Worm (Caenorhabditis elegans) whole organism, dauer: Measurements from ENCODE around the gene unc-45.

Source experiments
- unc-62 ChIP-seq: sonication (generic microtip); optimal IDR thresholded peaks from 2 replicates; lab custom pipeline; 2017; ENCODE audit warnings: missing biosample characterization, missing genetic modification reagents, missing genetic modification characterization

unc-45 gene

DNA sequence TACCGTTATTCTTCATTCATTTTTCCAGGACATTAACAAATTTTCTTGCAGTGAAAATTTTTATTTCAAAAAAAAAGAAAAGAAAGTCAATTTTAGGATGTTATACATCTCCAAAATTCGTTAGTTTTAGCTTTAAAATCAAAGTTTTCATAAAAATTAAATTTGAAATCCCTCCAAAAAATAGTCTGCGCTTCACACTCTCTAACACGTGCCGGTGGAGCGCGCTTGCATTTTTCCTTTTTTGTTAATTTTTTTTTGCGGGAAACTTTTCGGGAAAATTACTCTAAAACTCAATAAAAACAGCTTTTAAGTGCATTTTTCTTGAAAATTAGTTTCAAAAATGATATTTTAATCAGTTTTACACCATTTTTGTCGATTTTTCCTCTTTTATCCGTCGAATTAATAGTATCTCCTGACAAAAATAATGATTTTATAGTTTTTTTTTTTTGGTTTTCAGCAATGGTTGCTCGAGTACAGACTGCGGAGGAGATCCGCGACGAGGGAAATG lies at the start of gene unc-45:
TSS of gene unc-45 (plus strand) at position 458 of the 508 bp plus-strand sequence.
- TF ChIP-seq unc-62 (GFP tag; lab: Kevin White, UChicago), result no peak

- TF ChIP-seq unc-62 (GFP tag; lab: Kevin White, UChicago), result no peak
These were observed 47.2 kb upstream of the unc-45 start, which contains the start of gene Y55B1BR.8 for ce11 chrIII:444101-444500. Gene Y55B1BR.8 (plus strand): TSS chrIII:444401.

ce11 chrIII:446860-447259 lies 44.5 kb upstream of the unc-45 start:
- no peak for TF ChIP-seq unc-62 (GFP tag; lab: Kevin White, UChicago)

DNA sequence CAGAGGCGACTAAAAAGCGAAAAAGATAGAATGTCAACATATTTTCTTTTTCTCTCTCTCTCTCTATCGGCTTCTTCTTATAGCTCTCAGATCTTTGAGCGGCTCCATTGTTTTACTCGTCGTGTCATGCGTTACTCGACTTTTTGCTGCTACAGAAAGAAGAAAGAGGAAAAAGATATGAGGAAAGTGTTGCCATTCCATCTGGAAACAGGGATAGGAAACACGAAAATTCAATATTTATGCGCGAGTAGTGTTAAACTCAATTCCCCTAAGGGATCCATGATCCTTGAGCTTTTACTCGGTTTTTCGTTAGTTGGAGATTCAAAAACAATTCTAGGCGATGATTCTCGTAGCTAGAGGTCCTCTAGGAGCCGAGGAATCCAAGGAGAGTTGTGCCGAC lies 35.6 kb upstream of the unc-45 start:
- no peak for TF ChIP-seq unc-62 (GFP tag; lab: Kevin White, UChicago)

ce11 chrIII:463711-464110 lies 27.6 kb upstream of the unc-45 start, which contains the start of gene Y55B1BR.6:
Gene Y55B1BR.6 (minus strand): TSS chrIII:463811.
- TF ChIP-seq unc-62 (GFP tag; lab: Kevin White, UChicago), result no peak

DNA sequence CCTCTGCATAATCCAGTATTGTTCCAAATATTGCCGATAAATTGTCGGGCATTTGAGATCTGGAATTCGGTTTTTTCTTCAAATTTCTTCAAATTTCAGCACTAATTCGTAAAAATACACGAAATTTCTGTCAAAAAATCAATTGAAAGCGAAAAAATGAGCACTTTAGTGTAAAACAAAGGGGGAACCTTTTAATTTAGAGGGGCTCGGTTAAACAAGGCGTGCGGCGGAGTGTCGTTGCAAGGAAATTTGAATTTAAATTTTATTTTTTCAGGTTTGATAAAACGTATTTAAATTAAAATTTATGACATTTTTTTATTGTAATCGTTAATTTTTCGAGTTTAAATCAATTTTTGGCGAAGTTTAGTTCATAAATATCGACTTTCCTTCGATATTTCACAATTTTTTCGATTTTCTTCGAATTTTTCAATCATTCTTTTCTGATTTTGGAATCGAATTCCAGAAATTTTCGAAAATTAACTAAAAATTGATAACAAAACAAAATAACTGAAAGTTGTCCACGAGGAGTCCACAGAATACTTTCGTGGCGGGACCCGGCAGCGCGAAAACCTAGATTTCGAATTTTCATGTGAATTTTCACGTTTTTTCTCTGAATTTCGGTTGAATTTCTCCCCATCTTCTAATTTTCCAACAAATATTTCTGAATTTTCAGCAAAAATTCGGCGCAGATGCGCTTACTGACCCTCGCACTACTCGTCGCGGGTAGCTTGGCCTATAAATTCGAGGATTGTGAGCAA lies 19.5 kb upstream of the unc-45 start, which contains the start of the genes magu-1 and nemp-1:
TSS of gene magu-1 (minus strand) at position 59 of the 758 bp plus-strand sequence.
TSS of gene nemp-1 (plus strand) at position 674 of the 758 bp plus-strand sequence.
- TF ChIP-seq unc-62 (GFP tag; lab: Kevin White, UChicago), result no peak

DNA sequence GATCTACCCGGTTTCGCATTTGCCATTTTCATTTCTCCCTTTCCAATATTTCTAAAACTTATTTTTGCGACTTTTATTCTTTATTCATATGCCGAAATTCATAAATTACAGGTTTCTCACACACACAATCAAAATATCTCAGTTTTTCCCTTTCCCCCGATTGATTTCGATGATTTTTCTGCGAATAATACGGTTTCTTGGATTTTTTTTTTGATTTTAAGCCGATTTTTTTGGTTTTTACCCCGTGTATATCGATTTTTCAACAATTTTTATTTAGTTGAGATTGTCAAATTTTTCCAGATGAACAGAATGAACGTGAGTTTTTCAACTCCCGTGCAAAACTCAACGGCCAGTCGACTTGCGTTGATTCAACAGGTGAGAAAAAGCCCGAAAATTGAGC lies 16.2 kb upstream of the unc-45 start, which contains the start of gene mat-3:
TSS of gene mat-3 (plus strand) at position 301 of the 400 bp plus-strand sequence.
- TF ChIP-seq unc-62 (GFP tag; lab: Kevin White, UChicago), result no peak

ce11 chrIII:481259-481658 lies 10.1 kb upstream of the unc-45 start:
- TF ChIP-seq unc-62 (GFP tag; lab: Kevin White, UChicago), result no peak

ce11 chrIII:482739-483138 lies 8.6 kb upstream of the unc-45 start:
- TF ChIP-seq unc-62 (GFP tag; lab: Kevin White, UChicago), result no peak

DNA sequence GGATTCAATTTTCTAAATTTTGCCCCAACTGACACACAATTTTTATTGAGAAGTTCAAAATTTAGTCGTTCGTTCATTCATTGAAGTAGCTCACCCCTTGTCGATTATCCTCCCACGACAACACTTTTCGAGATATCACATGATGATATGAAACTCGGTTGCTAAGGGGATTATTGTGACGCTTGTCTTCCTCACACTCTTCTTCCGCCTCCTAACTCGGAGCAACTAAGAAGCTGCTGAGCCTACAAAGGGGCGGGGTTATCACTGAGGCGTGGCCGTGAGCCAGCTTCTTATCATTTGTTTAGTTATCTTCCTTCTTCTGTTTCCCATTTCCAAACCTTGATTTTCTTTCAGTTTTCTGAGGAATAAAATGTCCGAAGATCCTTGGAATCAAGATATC lies 7.8 kb upstream of the unc-45 start, which contains the start of gene F10C5.3:
TSS of gene F10C5.3 (plus strand) at position 313 of the 400 bp plus-strand sequence.
- no peak for TF ChIP-seq unc-62 (GFP tag; lab: Kevin White, UChicago)

DNA sequence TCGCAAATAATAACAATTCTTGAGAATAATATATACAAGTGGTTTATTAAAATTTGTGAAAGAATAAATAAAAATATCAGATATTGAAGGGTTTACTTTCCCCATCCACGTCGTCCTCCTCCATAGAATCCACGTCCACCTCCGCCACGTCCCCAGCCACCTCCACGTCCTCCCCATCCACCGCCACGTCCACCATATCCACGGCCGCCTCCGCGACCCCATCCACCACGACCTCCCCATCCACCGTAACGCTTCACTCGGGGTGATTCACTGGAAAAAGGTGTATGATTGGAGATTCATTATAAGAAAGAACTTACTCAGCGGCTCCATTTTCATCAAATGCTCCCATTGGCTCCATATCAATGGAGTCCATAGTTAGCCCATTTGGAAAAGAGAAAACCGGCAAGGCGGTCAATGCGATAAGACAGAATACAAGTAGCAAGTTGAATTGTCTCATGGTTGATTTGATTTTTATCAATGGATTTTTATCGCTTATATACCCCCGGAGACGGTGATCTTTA lies 5.2 kb upstream of the unc-45 start, which contains the start of gene nlp-32:
TSS of gene nlp-32 (minus strand) at position 471 of the 521 bp plus-strand sequence.
- no peak for TF ChIP-seq unc-62 (GFP tag; lab: Kevin White, UChicago)

DNA sequence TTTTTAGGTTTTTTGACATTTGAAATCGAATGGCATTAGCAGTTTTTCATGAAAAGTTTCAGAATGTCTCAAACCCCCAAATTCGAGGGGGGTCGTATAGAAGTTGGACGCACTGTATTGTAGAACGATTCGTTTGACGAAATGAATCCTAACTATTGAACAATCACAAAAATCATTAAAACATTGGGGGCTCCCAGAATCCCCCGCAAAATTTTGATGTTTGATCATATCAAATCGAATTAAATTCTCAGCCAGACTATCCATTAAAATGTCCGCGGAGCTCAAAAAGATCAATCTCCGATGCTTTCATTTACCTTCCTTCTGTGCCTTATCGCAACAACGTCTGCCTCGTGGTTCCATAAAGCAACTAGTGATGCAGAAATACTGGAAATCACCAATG lies 2.9 kb upstream of the unc-45 start, which contains the start of gene F30H5.5:
TSS of gene F30H5.5 (plus strand) at position 301 of the 400 bp plus-strand sequence.
- TF ChIP-seq unc-62 (GFP tag; lab: Kevin White, UChicago), result no peak

DNA sequence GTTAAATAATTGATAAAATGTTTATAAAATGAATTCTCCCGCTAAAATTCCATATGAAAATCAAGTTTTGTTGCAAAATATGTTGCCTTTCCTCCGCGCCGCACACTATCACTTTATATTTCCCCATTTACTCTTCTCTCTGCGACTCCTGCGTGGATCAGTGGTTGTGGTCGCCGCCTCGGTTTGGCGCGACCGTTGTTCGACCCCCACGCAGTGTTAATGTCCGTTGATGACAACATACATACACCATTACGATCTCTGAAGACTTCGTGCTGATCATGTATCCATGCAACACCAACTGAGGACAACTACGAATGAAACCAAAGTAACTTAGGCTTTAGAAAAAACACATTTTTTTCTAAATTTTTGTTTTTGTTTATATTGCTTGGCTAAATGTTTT lies 11.2 kb downstream of the unc-45 start:
- no peak for TF ChIP-seq unc-62 (GFP tag; lab: Kevin White, UChicago)

DNA sequence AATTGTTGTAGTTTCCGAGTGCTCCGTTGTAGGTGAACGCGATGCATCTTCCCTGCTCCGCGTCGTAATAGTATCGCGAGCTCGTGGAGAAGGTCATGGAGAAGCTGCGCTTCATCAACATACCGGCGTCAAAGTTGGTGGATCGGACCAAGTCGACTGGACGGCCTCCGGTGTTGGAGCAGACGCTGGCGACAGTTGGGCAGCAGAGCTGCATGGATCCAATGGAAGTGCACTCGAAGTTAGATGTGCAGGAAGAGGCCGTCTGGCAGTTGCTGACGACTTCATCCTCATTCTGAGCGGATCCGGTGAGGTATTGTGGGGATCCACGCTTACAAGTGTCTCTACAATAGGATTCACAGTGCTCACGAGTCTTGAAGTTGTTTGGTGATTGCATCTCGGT lies 17.7 kb downstream of the unc-45 start:
- no peak for TF ChIP-seq unc-62 (GFP tag; lab: Kevin White, UChicago)

ce11 chrIII:512117-512516 lies 20.8 kb downstream of the unc-45 start, which contains the start of gene F30H5.3:
Gene F30H5.3 (minus strand): TSS chrIII:512217.
- no peak for TF ChIP-seq unc-62 (GFP tag; lab: Kevin White, UChicago)

ce11 chrIII:513360-513759 lies 22.0 kb downstream of the unc-45 start:
- no peak for TF ChIP-seq unc-62 (GFP tag; lab: Kevin White, UChicago)
